Fruit fly (Drosophila melanogaster) whole organism, pupa: ENCODE results near the gene Phyhd1.

ENCODE experiments used
- CG10348 ChIP-seq: fragments of 200-800 bp; sonication (Bioruptor generic); IDR thresholded peaks from 2 replicates; pipeline ENCODE4 v1.3.6; 2022; ENCODE audit warnings: missing biosample characterization, missing genetic modification characterization
- CG12605 ChIP-seq: fragments of 200-800 bp; sonication (Bioruptor generic); IDR thresholded peaks from 2 replicates; pipeline ENCODE4 v1.3.6; 2022; ENCODE audit warnings: missing biosample characterization, missing genetic modification characterization
- CG13204 ChIP-seq: fragments of 200-800 bp; sonication (Bioruptor generic); optimal IDR thresholded peaks from 2 replicates; lab custom pipeline; 2018; ENCODE audit warnings: missing biosample characterization, mild to moderate bottlenecking, missing genetic modification characterization, moderate library complexity
- CG14655 ChIP-seq: fragments of 200-800 bp; sonication (Bioruptor generic); optimal IDR thresholded peaks from 3 replicates; lab custom pipeline; 2017; ENCODE audit warnings: mild to moderate bottlenecking, missing biosample characterization, missing genetic modification reagents, missing genetic modification characterization
- CG15710 ChIP-seq: fragments of 200-800 bp; sonication (Bioruptor generic); optimal IDR thresholded peaks from 2 replicates; lab custom pipeline; 2018; ENCODE audit warnings: missing biosample characterization, mild to moderate bottlenecking, missing genetic modification characterization, moderate library complexity
- CG17806 ChIP-seq: fragments of 200-800 bp; sonication (Bioruptor generic); optimal IDR thresholded peaks from 2 replicates; lab custom pipeline; 2018; ENCODE audit warnings: missing biosample characterization, mild to moderate bottlenecking, missing genetic modification characterization, moderate library complexity
- CG32121 ChIP-seq: fragments of 200-800 bp; sonication (Bioruptor generic); IDR thresholded peaks from 2 replicates; pipeline ENCODE4 v1.3.6; 2022; ENCODE audit warnings: missing biosample characterization, missing genetic modification characterization
- CG34367 ChIP-seq: fragments of 200-800 bp; sonication (Bioruptor generic); optimal IDR thresholded peaks from 2 replicates; lab custom pipeline; 2018; ENCODE audit warnings: missing biosample characterization, mild to moderate bottlenecking, missing genetic modification characterization
- CG4496 ChIP-seq: fragments of 200-800 bp; sonication (Bioruptor generic); IDR thresholded peaks from 3 replicates; pipeline ENCODE4 v1.3.6; 2022; ENCODE audit warnings: missing biosample characterization, missing genetic modification characterization
- CG8159 ChIP-seq: fragments of 200-800 bp; sonication (Bioruptor generic); optimal IDR thresholded peaks from 3 replicates; lab custom pipeline; 2018; ENCODE audit warnings: missing biosample characterization, mild to moderate bottlenecking, missing genetic modification characterization, moderate library complexity
- CG8301 ChIP-seq: fragments of 200-800 bp; sonication (Bioruptor generic); optimal IDR thresholded peaks from 2 replicates; lab custom pipeline; 2018; ENCODE audit warnings: missing biosample characterization, mild to moderate bottlenecking, missing genetic modification characterization
- CG9948 ChIP-seq: fragments of 200-800 bp; sonication (Bioruptor generic); optimal IDR thresholded peaks from 2 replicates; lab custom pipeline; 2018; ENCODE audit warnings: missing biosample characterization, mild to moderate bottlenecking, missing genetic modification characterization, moderate library complexity
- D1 ChIP-seq: fragments of 200-800 bp; sonication (Bioruptor generic); optimal IDR thresholded peaks from 2 replicates; lab custom pipeline; 2018; ENCODE audit warnings: missing biosample characterization, mild to moderate bottlenecking, missing genetic modification characterization, moderate library complexity
- EcR ChIP-seq: fragments of 200-800 bp; sonication (Bioruptor generic); optimal IDR thresholded peaks from 3 replicates; lab custom pipeline; 2019; ENCODE audit warnings: missing biosample characterization, missing genetic modification characterization, mild to moderate bottlenecking, moderate library complexity, missing genetic modification reagents
- Ets98B ChIP-seq: fragments of 200-800 bp; sonication (Bioruptor generic); IDR thresholded peaks from 2 replicates; pipeline ENCODE4 v1.3.6; 2022; ENCODE audit warnings: missing biosample characterization, missing genetic modification characterization
- Pif1A ChIP-seq: fragments of 200-800 bp; sonication (Bioruptor generic); optimal IDR thresholded peaks from 3 replicates; lab custom pipeline; 2016; ENCODE audit warnings: missing biosample characterization, missing genetic modification characterization
- Pif1B ChIP-seq: fragments of 200-800 bp; sonication (Bioruptor generic); optimal IDR thresholded peaks from 3 replicates; lab custom pipeline; 2016; ENCODE audit warnings: missing biosample characterization, missing genetic modification characterization
- Snoo ChIP-seq: fragments of 200-800 bp; sonication (Bioruptor generic); optimal IDR thresholded peaks from 3 replicates; lab custom pipeline; 2017; ENCODE audit warnings: missing biosample characterization, mild to moderate bottlenecking, missing genetic modification characterization, inconsistent platforms
- fd96Ca ChIP-seq: fragments of 200-800 bp; sonication (Bioruptor generic); IDR thresholded peaks from 3 replicates; pipeline ENCODE4 v1.3.6; 2022; ENCODE audit warnings: missing biosample characterization, missing genetic modification characterization
- gl ChIP-seq: fragments of 200-800 bp; sonication (Bioruptor generic); optimal IDR thresholded peaks from 2 replicates; lab custom pipeline; 2018; ENCODE audit warnings: missing biosample characterization, mild to moderate bottlenecking, missing genetic modification characterization
- rn ChIP-seq: fragments of 200-800 bp; sonication (Bioruptor generic); IDR thresholded peaks from 2 replicates; pipeline ENCODE4 v1.3.6; 2022; ENCODE audit warnings: missing biosample characterization, missing genetic modification characterization

Phyhd1 gene

dm6 chr3R:10636028-10636427 is 44.7 kb downstream of the Phyhd1 start:
- TF ChIP-seq CG13204 (GFP tag; lab: Kevin White, UChicago) (no peak), fd96Ca (GFP tag; lab: Robert Waterston, UW) (no peak), CG14655 (peak; percentile 32), CG10348 (GFP tag; lab: Robert Waterston, UW) (no peak), CG8159 (tag; lab: Kevin White, UChicago) (peak; percentile 3), Ets98B (GFP tag; lab: Robert Waterston, UW) (no peak), CG8301 (tag; lab: Kevin White, UChicago) (peak; percentile 40), CG34367 (tag; lab: Kevin White, UChicago) (no peak), rn (GFP tag; lab: Robert Waterston, UW) (no peak), CG17806 (peak; percentile 15), CG4496 (0 out of 3 replicates have a peak, but pooled peaks have one; percentile 11), gl (tag; lab: Kevin White, UChicago) (no peak), Snoo (tag; lab: Kevin White, UChicago) (no peak), CG32121 (GFP tag; lab: Robert Waterston, UW) (no peak)

- TF ChIP-seq Ets98B (GFP tag; lab: Robert Waterston, UW) (peak; percentile 87), Pif1A (peak; percentile 71), CG8159 (tag; lab: Kevin White, UChicago) (peak; percentile 65), gl (tag; lab: Kevin White, UChicago) (peak; percentile 35), rn (GFP tag; lab: Robert Waterston, UW) (peak; percentile 27; the same call in 1 of the 2 replicates), CG13204 (GFP tag; lab: Kevin White, UChicago) (peak; percentile 54), CG15710 (tag; lab: Kevin White, UChicago) (peak; percentile 48), CG14655 (peak; percentile 77), CG8301 (tag; lab: Kevin White, UChicago) (peak; percentile 75), CG10348 (GFP tag; lab: Robert Waterston, UW) (no peak), CG34367 (tag; lab: Kevin White, UChicago) (peak; percentile 54), CG12605 (peak; percentile 69; the same call in 1 of the 2 replicates), CG32121 (GFP tag; lab: Robert Waterston, UW) (peak; percentile 61), D1 (tag; lab: Kevin White, UChicago) (no peak), CG17806 (peak; percentile 70), Snoo (tag; lab: Kevin White, UChicago) (peak; percentile 59), fd96Ca (GFP tag; lab: Robert Waterston, UW) (peak; percentile 77; the same call in 2 of the 3 replicates), Pif1B (peak; percentile 62), CG4496 (peak; percentile 81), EcR (GFP tag; lab: Kevin White, UChicago) (no peak), CG9948 (tag; lab: Kevin White, UChicago) (peak; percentile 46)
These were observed 46.9 kb downstream of the Phyhd1 start for dm6 chr3R:10633855-10634254.

- 0 out of 2 replicates have a peak, but pooled peaks have one; percentile 23 for TF ChIP-seq Ets98B (GFP tag; lab: Robert Waterston, UW)
- no peak for TF ChIP-seq CG34367 (tag; lab: Kevin White, UChicago)
- TF ChIP-seq CG10348 (GFP tag; lab: Robert Waterston, UW): no peak
- no peak for TF ChIP-seq Pif1B
- TF ChIP-seq CG9948 (tag; lab: Kevin White, UChicago): peak; percentile 35
- TF ChIP-seq CG8159 (tag; lab: Kevin White, UChicago): peak; percentile 26
- TF ChIP-seq CG17806: peak; percentile 13
- TF ChIP-seq CG8301 (tag; lab: Kevin White, UChicago): peak; percentile 41
- TF ChIP-seq Pif1A: peak; percentile 38
- TF ChIP-seq D1 (tag; lab: Kevin White, UChicago): no peak
- peak; percentile 13 for TF ChIP-seq CG14655
- TF ChIP-seq, all 21 proteins: peak for 7
These were observed 48.9 kb downstream of the Phyhd1 start for dm6 chr3R:10631807-10632206.

dm6 chr3R:10629973-10630372 is 50.8 kb downstream of the Phyhd1 start:
- TF ChIP-seq rn (GFP tag; lab: Robert Waterston, UW) (no peak), gl (tag; lab: Kevin White, UChicago) (no peak), CG10348 (GFP tag; lab: Robert Waterston, UW) (no peak), Pif1B (peak; percentile 34), CG4496 (peak; percentile 66; the same call in 1 of the 3 replicates), CG13204 (GFP tag; lab: Kevin White, UChicago) (no peak), Snoo (tag; lab: Kevin White, UChicago) (peak; percentile 12), CG12605 (peak; percentile 34; the same call in 1 of the 2 replicates), CG8301 (tag; lab: Kevin White, UChicago) (peak; percentile 25), Pif1A (peak; percentile 42), fd96Ca (GFP tag; lab: Robert Waterston, UW) (peak; percentile 54; the same call in 2 of the 3 replicates), CG32121 (GFP tag; lab: Robert Waterston, UW) (peak; percentile 12; the same call in 1 of the 2 replicates), CG15710 (tag; lab: Kevin White, UChicago) (peak; percentile 43), CG17806 (peak; percentile 63), CG34367 (tag; lab: Kevin White, UChicago) (peak; percentile 49), Ets98B (GFP tag; lab: Robert Waterston, UW) (0 out of 2 replicates have a peak, but pooled peaks have one; percentile 38), EcR (GFP tag; lab: Kevin White, UChicago) (no peak), D1 (tag; lab: Kevin White, UChicago) (no peak), CG14655 (peak; percentile 67), CG9948 (tag; lab: Kevin White, UChicago) (peak; percentile 47), CG8159 (tag; lab: Kevin White, UChicago) (peak; percentile 51)

dm6 chr3R:10628234-10628633 is 52.5 kb downstream of the Phyhd1 start:
- no peak for TF ChIP-seq Snoo (tag; lab: Kevin White, UChicago)
- peak; percentile 71; the same call in 1 of the 2 replicates for TF ChIP-seq CG32121 (GFP tag; lab: Robert Waterston, UW)
- no peak for TF ChIP-seq Pif1B
- TF ChIP-seq CG15710 (tag; lab: Kevin White, UChicago): no peak
- TF ChIP-seq CG8301 (tag; lab: Kevin White, UChicago): peak; percentile 2
- no peak for TF ChIP-seq CG34367 (tag; lab: Kevin White, UChicago)
- TF ChIP-seq CG4496: peak; percentile 66; the same call in 2 of the 3 replicates
- TF ChIP-seq CG12605: no peak
- no peak for TF ChIP-seq Pif1A
- TF ChIP-seq CG14655: peak; percentile 23
- peak; percentile 14 for TF ChIP-seq CG8159 (tag; lab: Kevin White, UChicago)
- TF ChIP-seq CG17806: peak; percentile 5
- no peak for TF ChIP-seq CG13204 (GFP tag; lab: Kevin White, UChicago)
- no peak for TF ChIP-seq D1 (tag; lab: Kevin White, UChicago)
- no peak for TF ChIP-seq gl (tag; lab: Kevin White, UChicago)
- TF ChIP-seq CG10348 (GFP tag; lab: Robert Waterston, UW): no peak
- no peak for TF ChIP-seq EcR (GFP tag; lab: Kevin White, UChicago)
- TF ChIP-seq CG9948 (tag; lab: Kevin White, UChicago): peak; percentile 13
- TF ChIP-seq rn (GFP tag; lab: Robert Waterston, UW): 0 out of 2 replicates have a peak, but pooled peaks have one; percentile 32
